Worm (Caenorhabditis elegans) whole organism, late embryonic: ENCODE data around the gene Y43F8B.13.

ENCODE experiments used
- C08G9.2 ChIP-seq: sonication (generic microtip); optimal IDR thresholded peaks from 2 replicates; lab custom pipeline; 2016; ENCODE audit warnings: mild to moderate bottlenecking, missing genetic modification characterization, moderate library complexity, missing compliant biosample characterization
- F13H6.1 ChIP-seq: sonication (generic microtip); optimal IDR thresholded peaks from 2 replicates; lab custom pipeline; 2016; ENCODE audit warnings: missing genetic modification characterization, missing compliant biosample characterization
- T23F11.4 ChIP-seq: fragments of 200-800 bp; sonication (Bioruptor generic); optimal IDR thresholded peaks from 2 replicates; lab custom pipeline; 2018; ENCODE audit warnings: mild to moderate bottlenecking, missing genetic modification characterization, missing compliant biosample characterization
- ahr-1 ChIP-seq: sonication (generic microtip); optimal IDR thresholded peaks from 2 replicates; lab custom pipeline; 2016; ENCODE audit warnings: missing genetic modification characterization, missing compliant biosample characterization
- ama-1 ChIP-seq: fragments of 150-350 bp; optimal IDR thresholded peaks from 2 replicates; lab custom pipeline; 2014
- ceh-14 ChIP-seq: sonication (generic microtip); optimal IDR thresholded peaks from 2 replicates; lab custom pipeline; 2016; ENCODE audit warnings: missing genotype, missing genetic modification characterization, missing compliant biosample characterization
- ceh-18 ChIP-seq: sonication (generic microtip); optimal IDR thresholded peaks from 2 replicates; lab custom pipeline; 2016; ENCODE audit warnings: missing genetic modification characterization, missing compliant biosample characterization
- ceh-2 ChIP-seq: sonication (generic microtip); optimal IDR thresholded peaks from 2 replicates; lab custom pipeline; 2016; ENCODE audit warnings: missing genotype, missing genetic modification characterization, missing compliant biosample characterization
- ceh-30 ChIP-seq: fragments of 150-350 bp; optimal IDR thresholded peaks from 2 replicates; lab custom pipeline; 2014; ENCODE audit warnings: missing biosample characterization, missing genetic modification characterization
- ceh-6 ChIP-seq: fragments of 200-800 bp; sonication (Bioruptor generic); optimal IDR thresholded peaks from 2 replicates; lab custom pipeline; 2018; ENCODE audit warnings: mild to moderate bottlenecking, missing genetic modification characterization, missing compliant biosample characterization
- che-1 ChIP-seq: sonication (generic microtip); optimal IDR thresholded peaks from 2 replicates; lab custom pipeline; 2016; ENCODE audit warnings: mild to moderate bottlenecking, missing genetic modification characterization, missing compliant biosample characterization
- dmd-4 ChIP-seq: sonication (generic microtip); optimal IDR thresholded peaks from 2 replicates; lab custom pipeline; 2016; ENCODE audit warnings: borderline replicate concordance, missing genetic modification characterization, missing compliant biosample characterization
- dve-1 ChIP-seq: sonication (generic microtip); optimal IDR thresholded peaks from 2 replicates; lab custom pipeline; 2017; ENCODE audit warnings: antibody characterized with exemption, mild to moderate bottlenecking, missing genetic modification characterization, missing compliant biosample characterization
- elt-2 ChIP-seq: sonication (generic microtip); optimal IDR thresholded peaks from 2 replicates; lab custom pipeline; 2016; ENCODE audit warnings: missing genetic modification reagents, missing genetic modification characterization, missing compliant biosample characterization
- elt-4 ChIP-seq: sonication (generic microtip); optimal IDR thresholded peaks from 2 replicates; lab custom pipeline; 2016; ENCODE audit warnings: missing genetic modification characterization, missing compliant biosample characterization
- ets-4 ChIP-seq: sonication (generic microtip); optimal IDR thresholded peaks from 2 replicates; lab custom pipeline; 2016; ENCODE audit warnings: missing genetic modification characterization, missing compliant biosample characterization
- fax-1 ChIP-seq: sonication (generic microtip); optimal IDR thresholded peaks from 2 replicates; lab custom pipeline; 2016; ENCODE audit warnings: missing genotype, missing genetic modification characterization, missing compliant biosample characterization
- fkh-10 ChIP-seq: fragments of 150-350 bp; optimal IDR thresholded peaks from 2 replicates; lab custom pipeline; 2014; ENCODE audit warnings: missing biosample characterization, missing genetic modification reagents, missing genetic modification characterization
- fkh-6 ChIP-seq: sonication (generic microtip); optimal IDR thresholded peaks from 2 replicates; lab custom pipeline; 2016; ENCODE audit warnings: missing genetic modification characterization, missing compliant biosample characterization
- hlh-15 ChIP-seq: sonication (generic microtip); optimal IDR thresholded peaks from 2 replicates; lab custom pipeline; 2016; ENCODE audit warnings: missing genetic modification characterization, missing compliant biosample characterization
- hlh-30 ChIP-seq: sonication (generic microtip); optimal IDR thresholded peaks from 2 replicates; lab custom pipeline; 2017; ENCODE audit warnings: antibody characterized with exemption, missing genetic modification characterization, missing compliant biosample characterization; ENCODE audit not compliant: insufficient read depth
- lim-6 ChIP-seq: sonication (generic microtip); optimal IDR thresholded peaks from 2 replicates; lab custom pipeline; 2016; ENCODE audit warnings: missing genetic modification characterization, missing compliant biosample characterization
- madf-2 ChIP-seq: sonication (generic microtip); optimal IDR thresholded peaks from 2 replicates; lab custom pipeline; 2017; ENCODE audit warnings: missing genetic modification characterization, missing compliant biosample characterization
- nfya-1 ChIP-seq: sonication (generic microtip); optimal IDR thresholded peaks from 2 replicates; lab custom pipeline; 2017; ENCODE audit warnings: missing genetic modification characterization, mild to moderate bottlenecking, missing compliant biosample characterization, antibody characterized with exemption, moderate library complexity
- nhr-11 ChIP-seq: fragments of 150-350 bp; optimal IDR thresholded peaks from 2 replicates; lab custom pipeline; 2014; ENCODE audit warnings: missing biosample characterization, missing genetic modification characterization
- nhr-232 ChIP-seq: sonication (generic microtip); optimal IDR thresholded peaks from 2 replicates; lab custom pipeline; 2016; ENCODE audit warnings: missing genetic modification characterization, missing compliant biosample characterization
- npax-4 ChIP-seq: sonication (generic microtip); optimal IDR thresholded peaks from 2 replicates; lab custom pipeline; 2016; ENCODE audit warnings: missing genetic modification characterization, missing compliant biosample characterization
- pag-3 ChIP-seq: sonication (generic microtip); optimal IDR thresholded peaks from 2 replicates; lab custom pipeline; 2016; ENCODE audit warnings: missing compliant biosample characterization, missing genetic modification characterization, borderline replicate concordance
- pat-9 ChIP-seq: fragments of 200-800 bp; sonication (Bioruptor generic); optimal IDR thresholded peaks from 2 replicates; lab custom pipeline; 2018; ENCODE audit warnings: mild to moderate bottlenecking, missing genetic modification characterization, moderate library complexity, missing compliant biosample characterization
- pax-1 ChIP-seq: fragments of 150-350 bp; optimal IDR thresholded peaks from 2 replicates; lab custom pipeline; 2014; ENCODE audit warnings: missing biosample characterization, missing genetic modification characterization
- pha-2 ChIP-seq: sonication (generic microtip); optimal IDR thresholded peaks from 2 replicates; lab custom pipeline; 2017; ENCODE audit warnings: mild to moderate bottlenecking, missing genetic modification characterization, missing compliant biosample characterization
- sdc-2 ChIP-seq: sonication (generic microtip); optimal IDR thresholded peaks from 2 replicates; lab custom pipeline; 2016; ENCODE audit warnings: missing genotype, missing genetic modification characterization, missing compliant biosample characterization
- sox-4 ChIP-seq: sonication (generic microtip); optimal IDR thresholded peaks from 2 replicates; lab custom pipeline; 2017; ENCODE audit warnings: mild to moderate bottlenecking, missing genetic modification characterization, inconsistent platforms, missing compliant biosample characterization
- unc-3 ChIP-seq, 2 experiments: fragments of 200-800 bp in 1 of 2; sonication (Bioruptor generic) in 1 of 2; sonication (generic microtip) in 1 of 2; conservative IDR thresholded peaks in 1 of 2; optimal IDR thresholded peaks in 1 of 2; 2 replicates each; pipeline versions ENCODE4 v1.3.6 to Lab custom; 2016 to 2022; ENCODE audit warnings: missing compliant biosample characterization in 2 of 2, missing genetic modification characterization in 2 of 2, missing genetic modification reagents in 1 of 2
- unc-55 ChIP-seq: sonication (generic microtip); optimal IDR thresholded peaks from 2 replicates; lab custom pipeline; 2017; ENCODE audit warnings: missing biosample characterization, missing genetic modification reagents, missing genetic modification characterization
- unc-86 ChIP-seq: sonication (generic microtip); optimal IDR thresholded peaks from 2 replicates; lab custom pipeline; 2016; ENCODE audit warnings: missing genetic modification characterization, missing compliant biosample characterization

Y43F8B.13 gene

DNA sequence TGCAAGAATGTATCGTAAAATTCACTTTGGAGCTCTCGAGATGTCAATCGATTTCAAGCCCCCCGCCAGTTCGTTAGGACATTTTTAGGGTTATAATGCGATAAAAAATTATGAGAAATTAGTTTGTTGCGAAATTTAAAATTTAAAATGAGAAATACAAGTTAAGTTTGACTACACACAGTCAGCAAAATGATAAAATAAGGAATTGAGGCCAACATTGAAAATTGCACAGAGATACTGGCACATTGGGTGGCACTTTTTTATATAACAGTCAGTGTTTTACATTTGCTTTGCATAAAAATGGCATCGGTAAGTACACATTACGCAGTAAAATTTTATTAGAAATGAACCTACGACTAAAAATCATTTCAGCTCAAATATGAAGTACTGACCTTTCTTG is 12.3 kb downstream of the Y43F8B.13 start, which contains the start of gene Y43F8B.12:
TSS of gene Y43F8B.12 (plus strand) at position 301 of the 400 bp plus-strand sequence.
- TF ChIP-seq unc-3 (GFP tag; conservative IDR thresholded peaks at IDR 0.05; lab: Robert Waterston, UW) (no peak), unc-3 (tag; optimal IDR thresholded peaks at IDR 0.05; lab: Kevin White, UChicago) (no peak), hlh-15 (tag; lab: Kevin White, UChicago) (no peak), lim-6 (tag; lab: Kevin White, UChicago) (no peak), ama-1 (lab: Kevin White, UChicago) (no peak), dve-1 (tag; lab: Kevin White, UChicago) (no peak), ceh-2 (tag; lab: Kevin White, UChicago) (no peak), ceh-14 (tag; lab: Kevin White, UChicago) (no peak), ceh-6 (GFP tag; lab: Kevin White, UChicago) (no peak), fax-1 (tag; lab: Kevin White, UChicago) (no peak), pha-2 (tag; lab: Kevin White, UChicago) (no peak), elt-4 (tag; lab: Kevin White, UChicago) (no peak), elt-2 (tag; lab: Kevin White, UChicago) (no peak), nhr-11 (tag; lab: Kevin White, UChicago) (no peak), ceh-18 (tag; lab: Kevin White, UChicago) (no peak)
- TF ChIP-seq, all 69 proteins: peak for 0

DNA sequence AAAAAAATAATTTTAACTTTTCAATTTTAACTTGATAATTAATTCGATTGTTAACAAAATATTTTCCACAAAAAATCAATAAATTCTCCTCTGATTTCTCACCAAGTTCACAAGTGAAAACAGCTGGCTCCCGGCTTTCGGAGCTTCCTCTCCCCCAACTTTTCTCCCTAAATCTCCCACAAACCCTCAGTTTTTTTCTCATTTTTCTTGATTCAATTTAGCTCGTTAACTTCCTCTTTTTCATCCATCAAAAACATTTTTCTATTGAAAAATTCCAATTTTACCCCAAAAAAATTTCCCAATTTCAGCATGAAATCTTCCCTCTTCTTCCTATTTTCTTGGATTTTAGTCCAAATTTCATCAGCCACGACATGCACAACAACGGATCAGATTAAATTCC is 14.6 kb downstream of the Y43F8B.13 start, which contains the start of gene Y43F8B.11:
TSS of gene Y43F8B.11 (plus strand) at position 301 of the 400 bp plus-strand sequence.
- TF ChIP-seq pat-9 (tag; lab: Kevin White, UChicago): no peak
- no peak for TF ChIP-seq dve-1 (tag; lab: Kevin White, UChicago)
- no peak for TF ChIP-seq nfya-1
- no peak for TF ChIP-seq elt-2 (tag; lab: Kevin White, UChicago)
- no peak for TF ChIP-seq fkh-10 (GFP tag; lab: Kevin White, UChicago)
- no peak for TF ChIP-seq fkh-6 (tag; lab: Kevin White, UChicago)
- no peak for TF ChIP-seq madf-2 (tag; lab: Kevin White, UChicago)
- TF ChIP-seq nhr-232: no peak

DNA sequence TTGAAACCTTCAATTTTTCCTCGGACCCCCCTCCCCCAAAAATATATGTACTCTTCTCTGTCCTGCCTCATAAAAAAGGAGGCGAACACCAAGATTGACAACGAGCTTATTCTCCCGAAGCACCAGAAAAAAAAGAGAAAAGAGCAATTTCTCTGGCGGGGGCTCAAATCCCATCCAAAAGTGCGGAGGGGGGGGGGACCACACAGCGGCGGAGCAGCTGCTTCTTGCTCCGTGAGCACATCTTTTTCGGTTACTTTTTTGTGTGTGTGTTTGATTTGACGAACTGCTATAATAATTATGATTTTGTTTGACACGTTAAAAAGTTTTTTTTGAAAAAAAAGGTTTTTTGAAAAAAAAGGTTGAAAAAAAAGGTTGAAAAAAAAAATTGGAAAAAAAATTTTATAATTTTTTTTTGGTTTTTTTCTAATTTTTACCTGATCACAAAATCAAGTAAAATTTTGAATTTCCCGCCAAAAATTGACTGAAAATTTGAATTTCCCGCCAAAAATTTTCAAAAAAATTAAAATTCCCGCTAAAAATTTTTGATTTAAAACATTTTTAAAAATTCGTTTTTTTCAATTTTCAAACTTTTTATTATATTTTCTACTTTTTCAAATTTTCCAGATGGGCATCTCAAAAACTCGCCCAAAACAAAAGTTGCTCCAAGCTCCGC is 18.2 kb downstream of the Y43F8B.13 start, which contains the start of gene Y43F8B.10:
TSS of gene Y43F8B.10 (plus strand) at position 623 of the 673 bp plus-strand sequence.
- TF ChIP-seq pax-1: no peak
- TF ChIP-seq sdc-2 (tag; lab: Kevin White, UChicago): no peak
- TF ChIP-seq elt-4 (tag; lab: Kevin White, UChicago): no peak
- TF ChIP-seq unc-86 (tag; lab: Kevin White, UChicago): no peak
- TF ChIP-seq ets-4: no peak
- no peak for TF ChIP-seq unc-55 (GFP tag; lab: Kevin White, UChicago)
- TF ChIP-seq nhr-232: no peak
- no peak for TF ChIP-seq C08G9.2 (tag; lab: Kevin White, UChicago)
- TF ChIP-seq unc-3 (GFP tag; conservative IDR thresholded peaks at IDR 0.05; lab: Robert Waterston, UW): no peak
- no peak for TF ChIP-seq unc-3 (tag; optimal IDR thresholded peaks at IDR 0.05; lab: Kevin White, UChicago)
- TF ChIP-seq ceh-14 (tag; lab: Kevin White, UChicago): no peak
- TF ChIP-seq ceh-6 (GFP tag; lab: Kevin White, UChicago): no peak
- no peak for TF ChIP-seq hlh-30 (tag; lab: Kevin White, UChicago)
- TF ChIP-seq T23F11.4: no peak
- TF ChIP-seq che-1 (tag; lab: Kevin White, UChicago): no peak
- TF ChIP-seq ceh-30 (tag; lab: Kevin White, UChicago): no peak
- no peak for TF ChIP-seq pag-3 (tag; lab: Kevin White, UChicago)
- no peak for TF ChIP-seq sox-4
- no peak for TF ChIP-seq nfya-1
- no peak for TF ChIP-seq dmd-4 (tag; lab: Kevin White, UChicago)
- TF ChIP-seq, all 69 proteins: peak for 0

DNA sequence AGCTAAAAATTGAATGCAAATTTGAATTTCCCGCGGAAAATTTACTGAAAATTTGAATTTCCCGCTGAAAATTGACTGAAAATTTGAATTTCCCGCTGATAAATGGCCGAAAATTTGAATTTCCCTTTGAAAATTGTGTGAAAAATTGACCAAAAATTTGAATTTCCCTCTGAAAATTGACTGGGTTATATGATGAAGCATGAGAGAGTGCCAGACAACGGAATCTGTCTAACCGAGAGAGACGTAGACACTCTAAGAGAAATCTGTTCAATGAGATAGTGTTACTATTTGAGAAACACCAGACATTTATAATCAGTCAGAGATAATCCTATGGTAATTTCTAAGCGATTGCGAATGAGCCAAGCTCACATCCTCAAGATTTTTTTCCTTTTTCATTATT is 21.6 kb downstream of the Y43F8B.13 start:
- TF ChIP-seq ahr-1 (tag; lab: Kevin White, UChicago): no peak
- TF ChIP-seq F13H6.1: no peak
- TF ChIP-seq ets-4: no peak
- TF ChIP-seq npax-4 (tag; lab: Kevin White, UChicago): no peak
